Fruit fly (Drosophila melanogaster) Kc167 (cell line): ENCODE results near the gene CG43739.

Experiments
- Myc ChIP-seq: fragments of >200 bp; optimal IDR thresholded peaks from 2 replicates; lab custom pipeline; 2017; ENCODE audit warnings: missing external identifiers
- Sin3A ChIP-seq: fragments of >200 bp; optimal IDR thresholded peaks from 2 replicates; lab custom pipeline; 2018; ENCODE audit warnings: missing external identifiers
- h ChIP-seq: fragments of >200 bp; optimal IDR thresholded peaks from 3 replicates; lab custom pipeline; 2018; ENCODE audit warnings: missing external identifiers
- insv ChIP-seq: fragments of >200 bp; optimal IDR thresholded peaks from 3 replicates; lab custom pipeline; 2018; ENCODE audit warnings: missing external identifiers
- psq ChIP-seq: fragments of >200 bp; optimal IDR thresholded peaks from 2 replicates; lab custom pipeline; 2017; ENCODE audit warnings: missing external identifiers
- ttk ChIP-seq: sonication (Bioruptor generic); optimal IDR thresholded peaks from 2 replicates; lab custom pipeline; 2017; ENCODE audit warnings: missing external identifiers

- no peak for TF ChIP-seq Sin3A (lab: Kevin White, UChicago)
- no peak for TF ChIP-seq h (lab: Kevin White, UChicago)
- TF ChIP-seq psq, result no peak
- no peak for TF ChIP-seq Myc (lab: Kevin White, UChicago)
- TF ChIP-seq ttk (lab: Kevin White, UChicago), result no peak
- no peak for TF ChIP-seq insv (lab: Kevin White, UChicago)
Observed at dm6 chr2L:20874514-20874913, 44.2 kb downstream of the CG43739 start.
